Worm (Caenorhabditis elegans): ENCODE data around the gene T25D1.3.

- TF ChIP-seq T26A5.8 (tag; optimal IDR thresholded peaks at IDR 0.05): no peak
- TF ChIP-seq ztf-26 (tag; optimal IDR thresholded peaks at IDR 0.05): no peak
- no peak for TF ChIP-seq T07F8.4 (tag; optimal IDR thresholded peaks at IDR 0.05)
- TF ChIP-seq egl-44 (GFP tag; IDR thresholded peaks at IDR 0.05): no peak
- TF ChIP-seq ekl-4 (GFP tag; IDR thresholded peaks at IDR 0.05): no peak
- TF ChIP-seq F49E8.2 (tag; optimal IDR thresholded peaks at IDR 0.05; ENCODE audit: insufficient read depth): no peak
- no peak for TF ChIP-seq ama-1 (optimal IDR thresholded peaks at IDR 0.05)
- no peak for TF ChIP-seq ama-1 (GFP tag; optimal IDR thresholded peaks at IDR 0.05)
- no peak for TF ChIP-seq snpc-4 (GFP tag; optimal IDR thresholded peaks at IDR 0.05)
- TF ChIP-seq snpc-4 (tag; optimal IDR thresholded peaks at IDR 0.05): no peak
- no peak for TF ChIP-seq Y56A3A.18 (GFP tag; IDR thresholded peaks at IDR 0.05)
- no peak for TF ChIP-seq nhr-179 (tag; optimal IDR thresholded peaks at IDR 0.05)
- no peak for TF ChIP-seq dox-1 (GFP tag; IDR thresholded peaks at IDR 0.05)
- no peak for TF ChIP-seq unc-62 (GFP tag; optimal IDR thresholded peaks at IDR 0.05)
Observed at ce11 chrX:16480232-16480631, 25.2 kb upstream of the T25D1.3 start.
